Fruit fly (Drosophila melanogaster) S2 (cell line): ENCODE results near the gene yellow-k.

Source experiments
- CG8478 ChIP-seq: fragments of >200 bp; optimal IDR thresholded peaks from 2 replicates; lab custom pipeline; 2018
- CTCF ChIP-seq, 2 experiments: fragments of >200 bp; optimal IDR thresholded peaks; 2 replicates each; lab custom pipeline; 2018

Gene yellow-k

DNA sequence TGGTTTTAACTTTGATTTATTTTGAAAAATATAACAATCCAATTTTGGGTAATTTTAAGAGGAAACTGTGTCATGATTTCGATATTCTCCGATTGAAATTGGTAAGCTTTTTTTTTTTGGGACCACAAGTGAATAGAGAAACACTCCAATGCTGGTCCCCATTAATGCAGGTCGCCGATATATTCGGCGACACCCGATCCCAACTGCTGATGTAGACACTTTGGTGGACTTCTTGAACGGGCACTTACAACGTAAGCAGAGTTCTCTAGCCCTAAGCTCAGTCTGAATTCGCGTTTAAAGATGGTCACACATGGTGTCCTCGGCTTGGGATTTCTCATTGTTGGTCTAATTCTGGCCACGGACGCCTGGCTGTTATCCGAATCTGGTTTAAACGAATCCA, at the start of gene yellow-k:
Gene yellow-k, plus strand, starts transcription at position 301 of the 400 bp plus-strand sequence.
- no peak for TF ChIP-seq CG8478 (lab: Kevin White, UChicago)
- TF ChIP-seq CTCF (optimal IDR thresholded peaks at IDR 0.05; lab: Kevin White, UChicago), result no peak

DNA sequence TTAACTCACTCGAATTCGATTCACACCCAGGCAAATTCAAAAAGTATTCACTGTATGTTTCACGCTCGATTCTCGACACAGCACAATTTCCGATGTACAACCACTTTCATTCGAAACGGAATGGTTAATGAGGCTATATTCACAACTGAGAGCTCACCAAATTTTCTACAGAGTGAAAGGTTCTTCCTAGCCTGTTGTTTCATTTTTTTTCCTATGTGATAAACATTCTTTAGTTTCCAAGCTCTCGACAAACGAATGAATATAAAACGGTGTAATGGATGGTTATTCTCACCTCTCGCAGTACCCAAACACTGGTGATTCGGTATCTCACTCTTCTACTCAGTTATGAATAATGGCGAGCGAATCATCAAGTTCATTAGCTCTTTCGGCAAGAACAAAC, 46.4 kb upstream of the yellow-k start, which contains the start of gene cocoon:
Gene cocoon, minus strand, starts transcription at position 101 of the 400 bp plus-strand sequence.
- TF ChIP-seq CTCF (optimal IDR thresholded peaks at IDR 0.05; lab: Kevin White, UChicago) (no peak), CG8478 (lab: Kevin White, UChicago) (no peak)

dm6 chr3L:15485302-15485701, 35.1 kb upstream of the yellow-k start, which contains the start of gene Ran-like:
Ran-like (minus strand) TSS chr3L:15485402.
- TF ChIP-seq CTCF (optimal IDR thresholded peaks at IDR 0.05; lab: Kevin White, UChicago) (no peak), CG8478 (lab: Kevin White, UChicago) (no peak)

DNA sequence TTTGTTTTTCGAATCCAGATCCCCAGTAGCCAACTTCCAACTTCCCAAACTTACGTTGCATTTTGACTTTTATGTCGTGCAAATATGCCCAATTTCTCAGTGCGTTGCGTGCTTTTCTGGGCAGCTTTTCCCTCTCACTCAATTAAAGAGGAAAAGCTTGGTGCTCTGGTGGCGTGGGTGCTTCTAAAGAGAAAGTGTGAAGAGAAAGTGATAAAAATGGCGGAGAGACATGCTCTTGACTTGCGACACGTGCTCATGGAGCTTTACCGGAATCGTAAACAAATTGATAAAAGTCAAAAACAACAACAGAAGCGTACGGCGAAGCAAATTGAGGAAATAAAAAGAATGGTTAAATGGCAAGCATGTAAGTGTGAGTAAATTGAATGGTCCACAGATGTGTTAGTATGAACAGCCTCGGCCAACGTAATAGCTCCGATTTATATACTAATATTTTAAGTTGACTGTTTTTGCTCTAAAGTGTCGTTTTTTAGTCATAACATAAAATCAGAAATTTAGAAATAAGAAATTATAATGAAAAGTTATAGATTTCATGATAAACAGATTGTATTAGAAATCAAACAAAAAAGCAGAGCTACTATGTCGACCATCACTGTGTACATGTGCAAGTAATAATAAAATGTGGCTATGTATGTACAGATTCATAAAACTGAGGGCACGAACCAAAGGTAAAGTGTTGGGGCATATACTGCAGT, 26.4 kb upstream of the yellow-k start:
- TF ChIP-seq CTCF (optimal IDR thresholded peaks at IDR 0.05; lab: Kevin White, UChicago) (no peak), CG8478 (lab: Kevin White, UChicago) (no peak)

DNA sequence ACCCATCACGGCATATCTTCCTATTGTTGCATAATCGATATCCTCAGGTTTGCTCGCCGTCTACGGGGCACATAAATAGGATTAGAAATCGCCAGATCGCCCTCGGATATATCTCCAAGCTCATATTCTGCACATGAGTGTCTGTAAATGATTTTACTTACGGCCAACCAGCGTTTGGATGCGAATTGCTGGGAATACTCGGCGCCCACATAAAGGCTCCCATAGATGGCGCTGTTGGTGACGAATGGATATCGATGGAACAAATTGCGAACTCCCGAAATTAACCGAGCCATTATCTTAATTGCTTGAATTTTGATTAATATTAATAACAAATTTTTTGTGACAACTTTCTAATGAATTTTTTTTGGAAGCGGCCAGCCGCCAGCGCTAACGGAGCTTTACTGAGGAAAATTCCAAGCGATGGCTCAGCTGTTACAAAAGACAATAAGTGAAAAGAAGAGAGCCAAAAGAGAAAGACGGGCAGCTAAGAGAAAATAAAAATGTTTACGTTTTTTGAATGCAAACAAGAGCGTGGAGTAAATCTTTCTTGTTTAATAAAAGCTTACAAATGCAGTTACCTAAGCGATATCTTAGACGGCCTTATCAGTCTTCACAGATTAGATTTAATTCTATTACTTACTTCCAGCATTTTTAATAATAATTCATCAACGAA, 25.7 kb upstream of the yellow-k start:
- TF ChIP-seq CTCF (optimal IDR thresholded peaks at IDR 0.05; lab: Kevin White, UChicago) (peak; percentile 54 to 68), CG8478 (lab: Kevin White, UChicago) (no peak)

DNA sequence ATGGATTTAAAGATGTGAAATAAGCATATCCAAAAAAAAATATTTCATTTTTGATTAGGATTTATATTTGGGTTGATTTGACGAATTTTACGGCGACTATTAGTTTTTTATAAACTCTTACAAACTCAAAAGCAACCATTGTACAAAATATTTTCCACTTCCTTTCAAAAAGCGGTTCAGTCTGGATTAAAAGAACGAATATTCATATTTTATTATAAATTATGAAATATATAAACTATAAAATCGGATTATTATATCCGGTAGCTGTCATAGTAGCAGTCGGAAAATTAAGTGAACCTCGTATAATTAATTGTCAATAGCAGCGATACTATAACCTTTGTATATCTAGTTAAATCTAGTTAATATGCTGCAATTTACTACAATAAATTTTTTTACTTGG, 25.0 kb upstream of the yellow-k start, which contains the start of gene CG12355:
Gene CG12355, minus strand, starts transcription at position 101 of the 400 bp plus-strand sequence.
- TF ChIP-seq CTCF (optimal IDR thresholded peaks at IDR 0.05; lab: Kevin White, UChicago), result no peak
- no peak for TF ChIP-seq CG8478 (lab: Kevin White, UChicago)

DNA sequence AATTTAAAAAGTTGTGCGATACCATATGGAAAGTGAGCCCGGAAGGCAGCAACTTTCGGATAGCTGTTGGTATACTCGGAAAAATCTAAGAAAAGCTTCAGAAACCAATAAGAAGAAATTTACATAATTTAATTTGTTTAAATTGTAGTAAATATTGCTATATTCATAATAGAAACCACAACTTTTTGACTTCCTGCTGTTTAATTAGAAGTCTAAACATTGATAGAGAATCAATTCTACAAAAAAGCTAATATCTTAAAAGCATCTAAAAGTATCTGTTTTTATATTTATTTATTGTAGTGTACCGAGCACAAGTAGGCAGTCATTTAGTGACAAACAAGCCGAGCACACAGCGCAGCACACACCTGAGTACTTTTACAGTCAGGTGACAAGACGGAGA, 24.1 kb upstream of the yellow-k start, which contains the start of gene CG13455:
Gene CG13455, plus strand, starts transcription at position 301 of the 400 bp plus-strand sequence.
- TF ChIP-seq CG8478 (lab: Kevin White, UChicago) (no peak), CTCF (optimal IDR thresholded peaks at IDR 0.05; lab: Kevin White, UChicago) (no peak)

DNA sequence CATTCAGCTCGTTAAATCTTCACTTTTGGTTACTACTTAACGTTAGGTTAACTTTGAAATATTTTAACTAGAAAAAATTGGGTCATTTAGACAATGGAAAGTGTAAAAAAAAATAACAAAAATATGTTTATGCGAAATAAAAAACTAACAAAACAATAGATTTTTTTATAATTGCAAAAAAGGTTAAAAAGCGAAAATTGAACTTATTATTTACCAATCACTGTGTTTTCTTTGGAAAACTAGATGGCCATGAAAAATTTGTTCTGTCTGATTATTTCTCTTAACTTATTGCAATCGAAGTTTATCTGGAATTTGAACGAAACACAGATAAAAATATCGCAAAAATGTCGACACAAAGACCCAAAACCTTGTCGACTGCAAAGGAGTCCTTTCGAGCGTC, 22.5 kb upstream of the yellow-k start, which contains the start of gene CG7276:
Gene CG7276, plus strand, starts transcription at position 301 of the 400 bp plus-strand sequence.
- no peak for TF ChIP-seq CG8478 (lab: Kevin White, UChicago)
- TF ChIP-seq CTCF (optimal IDR thresholded peaks at IDR 0.05; lab: Kevin White, UChicago), result no peak

- TF ChIP-seq CG8478 (lab: Kevin White, UChicago), result no peak
- no peak for TF ChIP-seq CTCF (optimal IDR thresholded peaks at IDR 0.05; lab: Kevin White, UChicago)
Measured at dm6 chr3L:15498745-15499144, 21.7 kb upstream of the yellow-k start, which contains the start of gene CG7275. CG7275 (plus strand) TSS chr3L:15498959.

DNA sequence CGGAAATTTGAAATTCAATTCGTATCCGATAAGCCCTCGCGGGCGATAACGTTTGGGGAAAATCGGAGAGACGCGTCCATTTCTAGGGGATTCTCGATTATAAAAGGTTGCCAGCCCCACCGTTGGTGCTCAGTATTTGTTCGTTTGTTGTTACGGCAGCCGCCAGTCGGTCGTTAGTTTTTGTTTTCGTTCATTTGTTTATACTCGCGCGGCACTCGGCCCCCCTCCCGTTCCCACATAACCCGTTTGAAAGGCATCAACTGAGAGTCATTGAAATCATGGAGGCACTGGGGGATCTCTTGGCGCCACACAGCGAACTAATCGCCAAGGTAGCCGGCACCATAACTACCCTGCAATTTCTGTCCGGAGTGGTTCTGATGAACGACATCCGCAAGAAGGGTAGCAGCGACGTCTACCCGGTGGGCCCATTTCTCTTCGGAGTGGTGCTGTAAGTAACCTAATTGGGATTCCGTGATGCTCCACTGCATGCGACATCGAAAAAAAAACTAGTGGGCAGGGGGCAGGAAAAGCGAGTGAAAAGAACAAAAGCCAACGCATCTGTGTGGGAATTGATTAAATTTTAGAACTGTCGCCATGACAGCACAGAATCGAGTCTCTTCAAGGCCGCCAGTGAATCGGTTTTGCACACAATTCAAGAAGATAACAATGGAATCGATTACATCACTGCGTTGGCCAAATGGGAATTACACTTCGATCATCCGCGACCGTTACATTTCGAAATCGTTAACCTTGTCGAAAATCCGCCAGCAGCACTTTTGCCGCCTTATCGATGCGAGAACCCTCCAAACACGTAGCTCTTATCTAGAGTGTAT, 19.4 kb upstream of the yellow-k start, which contains the start of gene CG7272:
Gene CG7272, plus strand, starts transcription at position 126 of the 833 bp plus-strand sequence.
- TF ChIP-seq CTCF (optimal IDR thresholded peaks at IDR 0.05; lab: Kevin White, UChicago) (no peak), CG8478 (lab: Kevin White, UChicago) (no peak)

DNA sequence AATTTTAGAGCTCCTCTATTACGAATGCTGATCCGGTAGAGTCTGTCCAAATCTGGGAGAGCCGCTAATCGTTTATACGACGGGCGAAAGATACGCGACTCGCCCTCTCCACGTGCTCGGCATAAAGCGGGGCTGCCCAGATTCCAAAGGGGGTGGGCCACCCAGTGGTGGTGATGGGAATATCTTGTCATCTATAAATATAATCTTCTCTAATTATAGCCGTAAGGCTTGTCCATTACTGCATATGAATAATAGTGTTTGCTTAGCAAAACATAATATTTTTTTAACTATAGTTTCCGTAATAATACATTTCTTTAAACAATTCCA, 18.8 kb upstream of the yellow-k start:
- TF ChIP-seq CTCF (optimal IDR thresholded peaks at IDR 0.05; lab: Kevin White, UChicago), result no peak
- TF ChIP-seq CG8478 (lab: Kevin White, UChicago), result no peak

DNA sequence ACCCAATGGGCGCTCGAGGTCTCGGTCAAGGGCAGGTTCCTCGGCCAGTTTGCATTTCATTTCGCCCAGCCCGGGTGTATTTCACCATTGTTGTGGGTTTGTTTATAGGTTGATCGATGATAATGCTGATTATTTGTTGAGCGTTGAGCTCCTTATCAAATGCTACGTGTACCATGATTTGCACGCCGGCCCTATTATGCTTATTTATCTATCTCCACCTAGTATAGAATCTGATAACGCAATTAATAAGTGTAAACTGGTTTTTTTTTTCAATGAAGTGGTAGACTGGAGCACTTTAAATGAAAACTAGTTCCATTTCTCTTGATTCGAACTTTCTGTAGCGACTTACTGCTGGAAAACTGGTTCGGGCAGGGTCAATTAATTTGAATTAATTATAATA, 18.2 kb upstream of the yellow-k start:
- TF ChIP-seq CTCF (optimal IDR thresholded peaks at IDR 0.05; lab: Kevin White, UChicago), result no peak
- no peak for TF ChIP-seq CG8478 (lab: Kevin White, UChicago)

DNA sequence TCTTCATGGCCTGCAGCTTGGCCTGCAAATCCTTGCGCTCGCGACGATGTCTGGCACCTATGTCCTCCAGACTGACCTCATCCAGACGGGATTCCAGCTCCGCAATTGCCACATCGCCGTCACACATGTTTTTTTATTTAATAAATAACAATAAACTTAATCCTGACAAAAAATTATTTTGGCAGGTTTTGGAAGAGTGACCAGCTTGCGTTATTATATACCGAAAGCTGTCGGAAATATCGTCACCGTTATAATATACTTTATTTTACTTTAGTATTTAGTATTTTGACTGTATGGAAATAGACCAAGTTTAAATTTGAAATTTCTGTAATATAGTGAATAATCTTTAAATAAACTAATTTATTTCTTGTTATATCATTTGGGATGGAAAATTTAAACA, 15.7 kb upstream of the yellow-k start, which contains the start of gene CG7857:
Gene CG7857, minus strand, starts transcription at position 208 of the 400 bp plus-strand sequence.
- no peak for TF ChIP-seq CG8478 (lab: Kevin White, UChicago)
- no peak for TF ChIP-seq CTCF (optimal IDR thresholded peaks at IDR 0.05; lab: Kevin White, UChicago)
